Fruit fly (Drosophila melanogaster): ENCODE data around the gene CG4194.

DNA sequence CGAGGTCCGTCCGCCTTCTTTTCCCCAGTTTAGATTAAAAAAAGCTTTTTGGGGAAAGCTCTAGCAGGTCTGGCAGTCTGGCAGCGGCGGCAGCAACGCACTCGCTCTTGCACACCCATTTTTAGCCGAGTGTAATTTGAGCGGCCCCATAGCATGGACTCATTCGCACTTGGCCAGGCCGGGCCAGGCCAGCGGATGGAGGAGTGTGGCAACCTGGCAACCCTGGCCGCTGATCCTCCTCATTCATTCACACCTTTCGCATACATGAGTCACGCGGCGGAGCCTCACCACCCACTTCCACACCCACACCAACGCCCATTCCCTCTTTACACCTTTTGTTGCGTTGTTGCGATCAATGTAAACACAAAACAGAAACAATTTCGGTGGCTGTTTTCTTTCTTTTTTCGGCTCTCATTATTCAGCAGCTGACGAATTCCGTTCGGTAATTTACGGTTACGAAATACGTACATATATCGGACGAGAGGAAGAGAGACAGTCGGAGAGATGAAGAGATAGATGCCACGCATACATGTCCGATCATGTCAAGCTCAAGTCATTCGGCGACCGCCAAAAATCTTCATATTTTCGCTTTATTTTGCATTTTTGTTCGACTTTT, 35.5 kb upstream of the CG4194 start:
- TF ChIP-seq pan (optimal IDR thresholded peaks at IDR 0.05) (no peak), EcR (GFP tag; optimal IDR thresholded peaks at IDR 0.05) (no peak), usp (GFP tag; optimal IDR thresholded peaks at IDR 0.05) (no peak), CG8478 (optimal IDR thresholded peaks at IDR 0.05) (no peak), psq (optimal IDR thresholded peaks at IDR 0.05) (no peak), Dll (optimal IDR thresholded peaks at IDR 0.05) (no peak)
